Fruit fly (Drosophila melanogaster): Measurements from ENCODE around the gene CG46459.

DNA sequence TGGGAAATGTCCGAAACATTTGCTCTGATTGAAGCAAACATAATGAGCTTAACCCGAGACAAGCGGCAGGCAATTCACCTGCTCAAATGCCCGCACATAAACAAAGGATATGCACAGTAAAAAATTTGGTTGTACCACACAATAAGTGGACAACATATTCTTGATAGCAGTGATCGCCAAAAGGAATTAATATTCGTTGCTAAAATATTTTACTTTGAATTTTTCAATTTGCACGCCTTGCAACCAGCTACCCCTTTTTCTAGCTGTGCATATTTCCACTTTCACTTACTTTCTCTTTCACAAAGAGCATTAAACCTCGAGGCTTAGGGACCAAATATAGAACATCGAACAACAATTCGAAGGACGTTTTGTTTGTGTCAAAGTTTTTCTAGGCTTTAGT, 51.2 kb downstream of the CG46459 start:
- TF ChIP-seq CG8478 (optimal IDR thresholded peaks at IDR 0.05) (no peak), Dll (optimal IDR thresholded peaks at IDR 0.05) (no peak), psq (optimal IDR thresholded peaks at IDR 0.05) (no peak), EcR (GFP tag; optimal IDR thresholded peaks at IDR 0.05) (no peak)

Data from whole organism.